Fruit fly (Drosophila melanogaster): ENCODE measurements around the gene CG44325.

- TF ChIP-seq Abd-B (GFP tag; optimal IDR thresholded peaks at IDR 0.05) = no peak
- TF ChIP-seq h (GFP tag; optimal IDR thresholded peaks at IDR 0.05) = no peak
- no peak for TF ChIP-seq Dif (GFP tag; optimal IDR thresholded peaks at IDR 0.05; ENCODE audit: partially characterized antibody)
- no peak for TF ChIP-seq woc (GFP tag; optimal IDR thresholded peaks at IDR 0.05)
- TF ChIP-seq CG9705 (GFP tag; optimal IDR thresholded peaks at IDR 0.05) = no peak
These were observed 25.2 kb upstream of the CG44325 start, which contains the start of gene CG7766 for dm6 chrX:9103308-9104185.
